Fruit fly (Drosophila melanogaster) whole organism, embryonic: ENCODE results near the gene mRpL32.
A peak's percentile ranks its signal among the peaks of the same experiment; 100 is the strongest.

Experiments used
- ATbp ChIP-seq: fragments of 200-800 bp; sonication (Bioruptor generic); optimal IDR thresholded peaks from 2 replicates; lab custom pipeline; 2017; ENCODE audit warnings: missing biosample characterization, mild to moderate bottlenecking, missing genetic modification characterization, missing genetic modification reagents
- BEAF-32 ChIP-seq: fragments of 200-800 bp; sonication (Bioruptor generic); optimal IDR thresholded peaks from 3 replicates; lab custom pipeline; 2017; ENCODE audit warnings: missing biosample characterization, missing genetic modification characterization, mild to moderate bottlenecking, moderate library complexity, missing genetic modification reagents
- CG10431 ChIP-seq: fragments of 200-800 bp; sonication (Bioruptor generic); optimal IDR thresholded peaks from 3 replicates; lab custom pipeline; 2018; ENCODE audit warnings: missing biosample characterization, mild to moderate bottlenecking, missing genetic modification characterization
- CG10959 ChIP-seq: fragments of 200-800 bp; sonication (Bioruptor generic); IDR thresholded peaks from 2 replicates; pipeline ENCODE4 v1.3.6; 2022; ENCODE audit warnings: missing biosample characterization, missing genetic modification characterization
- CG11504 ChIP-seq: fragments of 200-800 bp; sonication (Bioruptor generic); optimal IDR thresholded peaks from 3 replicates; lab custom pipeline; 2019; ENCODE audit warnings: missing biosample characterization, mild to moderate bottlenecking, missing genetic modification characterization, moderate library complexity
- CG11560 ChIP-seq: fragments of 200-800 bp; sonication (Bioruptor generic); IDR thresholded peaks from 3 replicates; pipeline ENCODE4 v1.3.6; 2022; ENCODE audit warnings: missing biosample characterization, missing genetic modification characterization
- CG12744 ChIP-seq: fragments of 200-800 bp; sonication (Bioruptor generic); optimal IDR thresholded peaks from 2 replicates; lab custom pipeline; 2016; ENCODE audit warnings: missing biosample characterization, missing genetic modification characterization
- CG15514 ChIP-seq: fragments of 200-800 bp; sonication (Bioruptor generic); optimal IDR thresholded peaks from 3 replicates; lab custom pipeline; 2017; ENCODE audit warnings: missing biosample characterization, missing genetic modification characterization, mild to moderate bottlenecking, moderate library complexity, missing genetic modification reagents
- CG15601 ChIP-seq: fragments of 200-800 bp; sonication (Bioruptor generic); optimal IDR thresholded peaks from 3 replicates; lab custom pipeline; 2019; ENCODE audit warnings: missing biosample characterization, mild to moderate bottlenecking, missing genetic modification characterization, moderate library complexity
- CG17612 ChIP-seq: fragments of 200-800 bp; sonication (Bioruptor generic); IDR thresholded peaks from 2 replicates; pipeline ENCODE4 v1.3.6; 2022; ENCODE audit warnings: missing biosample characterization, missing genetic modification characterization
- CG1792 ChIP-seq: fragments of 200-800 bp; sonication (Bioruptor generic); optimal IDR thresholded peaks from 2 replicates; lab custom pipeline; 2016; ENCODE audit warnings: missing biosample characterization, missing genetic modification characterization
- CG18011 ChIP-seq: fragments of 200-800 bp; sonication (Bioruptor generic); optimal IDR thresholded peaks from 2 replicates; lab custom pipeline; 2017; ENCODE audit warnings: missing biosample characterization, missing genetic modification characterization, mild to moderate bottlenecking, moderate library complexity, missing genotype
- CG18599 ChIP-seq: fragments of 200-800 bp; sonication (Bioruptor generic); optimal IDR thresholded peaks from 3 replicates; lab custom pipeline; 2017; ENCODE audit warnings: missing biosample characterization, missing genetic modification characterization, mild to moderate bottlenecking, moderate library complexity, missing genetic modification reagents
- CG32532 ChIP-seq: fragments of 200-800 bp; sonication (Bioruptor generic); IDR thresholded peaks from 2 replicates; pipeline ENCODE4 v1.3.6; 2022; ENCODE audit warnings: missing biosample characterization, missing genetic modification characterization
- CG4328 ChIP-seq: fragments of 200-800 bp; sonication (Bioruptor generic); optimal IDR thresholded peaks from 3 replicates; lab custom pipeline; 2017; ENCODE audit warnings: missing biosample characterization, missing genetic modification reagents, missing genetic modification characterization
- CG7357 ChIP-seq: fragments of 200-800 bp; sonication (Bioruptor generic); IDR thresholded peaks from 3 replicates; pipeline ENCODE4 v1.3.6; 2022; ENCODE audit warnings: missing biosample characterization, missing genetic modification characterization
- CG7556 ChIP-seq: fragments of 200-800 bp; sonication (Bioruptor generic); optimal IDR thresholded peaks from 2 replicates; lab custom pipeline; 2017; ENCODE audit warnings: missing biosample characterization, mild to moderate bottlenecking, missing genetic modification characterization
- CG7839 ChIP-seq: fragments of 200-800 bp; sonication (Bioruptor generic); optimal IDR thresholded peaks from 3 replicates; lab custom pipeline; 2018; ENCODE audit warnings: missing biosample characterization, mild to moderate bottlenecking, missing genetic modification characterization, moderate library complexity
- CG8290 ChIP-seq, 3 experiments: fragments of 200-800 bp; sonication (Bioruptor generic); optimal IDR thresholded peaks; 2 replicates each; lab custom pipeline; 2016 to 2019; ENCODE audit warnings: missing biosample characterization in 3 of 3, missing genetic modification characterization in 3 of 3, mild to moderate bottlenecking in 2 of 3, moderate library complexity in 1 of 3
- CG9727 ChIP-seq: fragments of 200-800 bp; sonication (Bioruptor generic); optimal IDR thresholded peaks from 3 replicates; lab custom pipeline; 2017; ENCODE audit warnings: missing biosample characterization, mild to moderate bottlenecking, missing genetic modification characterization
- CoRest ChIP-seq: fragments of 200-800 bp; sonication (Bioruptor generic); optimal IDR thresholded peaks from 3 replicates; lab custom pipeline; 2018; ENCODE audit warnings: missing biosample characterization, mild to moderate bottlenecking, missing genetic modification characterization, moderate library complexity
- Dref ChIP-seq: fragments of 200-800 bp; sonication (Bioruptor generic); IDR thresholded peaks from 2 replicates; pipeline ENCODE4 v1.3.6; 2022; ENCODE audit warnings: missing biosample characterization, missing genetic modification characterization
- E2f2 ChIP-seq: fragments of 200-800 bp; sonication (Bioruptor generic); IDR thresholded peaks from 2 replicates; pipeline ENCODE4 v1.3.6; 2022; ENCODE audit warnings: missing biosample characterization, missing genetic modification characterization
- Fer1 ChIP-seq: fragments of 200-800 bp; sonication (Bioruptor generic); optimal IDR thresholded peaks from 2 replicates; lab custom pipeline; 2017; ENCODE audit warnings: missing biosample characterization, mild to moderate bottlenecking, missing genetic modification characterization
- Hey ChIP-seq: fragments of 200-800 bp; sonication (Bioruptor generic); optimal IDR thresholded peaks from 3 replicates; lab custom pipeline; 2018; ENCODE audit warnings: missing biosample characterization, mild to moderate bottlenecking, missing genetic modification characterization
- HmgZ ChIP-seq: fragments of 200-800 bp; sonication (Bioruptor generic); optimal IDR thresholded peaks from 2 replicates; lab custom pipeline; 2018; ENCODE audit warnings: missing biosample characterization, mild to moderate bottlenecking, missing genetic modification characterization
- Hmr ChIP-seq: fragments of 200-800 bp; sonication (Bioruptor generic); optimal IDR thresholded peaks from 3 replicates; lab custom pipeline; 2017; ENCODE audit warnings: mild to moderate bottlenecking, missing biosample characterization, missing genetic modification reagents, missing genetic modification characterization
- Med ChIP-seq: fragments of 200-800 bp; sonication (Bioruptor generic); peaks from one replicate; lab custom pipeline; 2016; ENCODE audit warnings: missing biosample characterization, missing genetic modification characterization, mild to moderate bottlenecking, inconsistent platforms, moderate library complexity
- Meics ChIP-seq: fragments of 200-800 bp; sonication (Bioruptor generic); optimal IDR thresholded peaks from 2 replicates; lab custom pipeline; 2017; ENCODE audit warnings: missing biosample characterization, mild to moderate bottlenecking, missing genetic modification characterization
- bab2 ChIP-seq: fragments of 200-800 bp; sonication (Bioruptor generic); optimal IDR thresholded peaks from 2 replicates; lab custom pipeline; 2016; ENCODE audit warnings: missing biosample characterization, missing genetic modification characterization
- crp ChIP-seq, 2 experiments: fragments of 200-800 bp; sonication (Bioruptor generic); optimal IDR thresholded peaks; 2 replicates in 1 of 2; 3 replicates in 1 of 2; lab custom pipeline; 2017; ENCODE audit warnings: missing biosample characterization in 2 of 2, missing genetic modification characterization in 2 of 2, mild to moderate bottlenecking in 1 of 2, moderate library complexity in 1 of 2
- danr ChIP-seq: fragments of 200-800 bp; sonication (Bioruptor generic); IDR thresholded peaks from 2 replicates; pipeline ENCODE4 v1.3.6; 2022; ENCODE audit warnings: missing biosample characterization, missing genetic modification characterization
- ems ChIP-seq: fragments of 200-800 bp; sonication (Bioruptor generic); optimal IDR thresholded peaks from 3 replicates; lab custom pipeline; 2016; ENCODE audit warnings: missing biosample characterization, missing genetic modification characterization
- esg ChIP-seq: fragments of 200-800 bp; sonication (Bioruptor generic); conservative IDR thresholded peaks from 2 replicates; pipeline ENCODE4 v1.3.6; 2022; ENCODE audit warnings: missing biosample characterization, missing genetic modification characterization
- ftz-f1 ChIP-seq: fragments of 200-800 bp; sonication (Bioruptor generic); optimal IDR thresholded peaks from 2 replicates; lab custom pipeline; 2016; ENCODE audit warnings: missing biosample characterization, missing genetic modification characterization
- hkb ChIP-seq, 2 experiments: fragments of 200-800 bp in 1 of 2; fragments of >200 bp in 1 of 2; sonication (Bioruptor generic) in 1 of 2; IDR thresholded peaks in 1 of 2; optimal IDR thresholded peaks in 1 of 2; 2 replicates each; pipeline versions ENCODE4 v1.3.6 to Lab custom; 2017 to 2022; ENCODE audit warnings: missing biosample characterization in 1 of 2, missing genetic modification characterization in 1 of 2
- lab ChIP-seq: fragments of 200-800 bp; sonication (Bioruptor generic); optimal IDR thresholded peaks from 3 replicates; lab custom pipeline; 2017; ENCODE audit warnings: missing biosample characterization, missing genetic modification characterization, mild to moderate bottlenecking, moderate library complexity, missing genetic modification reagents
- nerfin-2 ChIP-seq: fragments of 200-800 bp; sonication (Bioruptor generic); IDR thresholded peaks from 2 replicates; pipeline ENCODE4 v1.3.6; 2022; ENCODE audit warnings: missing biosample characterization, missing genetic modification characterization; ENCODE audit not compliant: partially characterized antibody
- p53 ChIP-seq: fragments of 200-800 bp; sonication (Bioruptor generic); optimal IDR thresholded peaks from 2 replicates; lab custom pipeline; 2016; ENCODE audit warnings: missing biosample characterization, missing genetic modification characterization
- pan ChIP-seq, 4 experiments: fragments of >200 bp in 3 of 4; fragments of 200-800 bp in 1 of 4; sonication (Bioruptor generic) in 1 of 4; optimal IDR thresholded peaks in 3 of 4; IDR thresholded peaks in 1 of 4; 2 replicates each; pipeline versions ENCODE4 v1.3.6 to Lab custom; 2017 to 2022; ENCODE audit warnings: missing biosample characterization in 2 of 4, missing genetic modification characterization in 2 of 4, mixed read lengths in 1 of 4
- so ChIP-seq: fragments of 200-800 bp; sonication (Bioruptor generic); IDR thresholded peaks from 3 replicates; pipeline ENCODE4 v1.3.6; 2022; ENCODE audit warnings: missing biosample characterization, missing genetic modification characterization
- stc ChIP-seq: fragments of 200-800 bp; sonication (Bioruptor generic); IDR thresholded peaks from 2 replicates; pipeline ENCODE4 v1.3.6; 2022; ENCODE audit warnings: missing biosample characterization, missing genetic modification characterization
- vvl ChIP-seq: fragments of 200-800 bp; sonication (Bioruptor generic); IDR thresholded peaks from 2 replicates; pipeline ENCODE4 v1.3.6; 2022; ENCODE audit warnings: missing biosample characterization, missing genetic modification characterization

Gene mRpL32

DNA sequence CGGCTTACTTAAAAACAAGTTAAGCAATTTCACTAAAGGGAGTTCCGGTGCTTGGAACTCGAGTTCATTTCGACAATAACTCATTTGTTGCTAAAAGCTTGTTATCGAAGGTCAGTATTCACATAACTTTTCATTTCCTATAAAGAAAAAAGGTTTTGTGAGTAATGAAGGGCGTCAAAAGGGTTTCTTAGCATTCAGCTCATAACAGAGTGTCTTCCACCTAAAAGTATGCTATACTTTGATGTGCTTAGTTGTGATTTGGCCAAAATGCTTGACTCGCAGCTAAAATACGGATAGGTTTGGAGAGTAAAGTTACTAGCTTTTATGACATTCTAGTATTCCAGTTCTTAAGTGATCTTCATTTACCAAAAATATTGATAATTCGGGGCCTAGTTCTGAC lies 11.3 kb downstream of the mRpL32 start (continued):
- no peak for TF ChIP-seq CG10431 (GFP tag; lab: Kevin White, UChicago)
- TF ChIP-seq CG32532 (GFP tag; lab: Robert Waterston, UW): peak; percentile 6; the same call in 1 of the 2 replicates
- TF ChIP-seq CG7839 (tag; lab: Kevin White, UChicago): peak; percentile 22

DNA sequence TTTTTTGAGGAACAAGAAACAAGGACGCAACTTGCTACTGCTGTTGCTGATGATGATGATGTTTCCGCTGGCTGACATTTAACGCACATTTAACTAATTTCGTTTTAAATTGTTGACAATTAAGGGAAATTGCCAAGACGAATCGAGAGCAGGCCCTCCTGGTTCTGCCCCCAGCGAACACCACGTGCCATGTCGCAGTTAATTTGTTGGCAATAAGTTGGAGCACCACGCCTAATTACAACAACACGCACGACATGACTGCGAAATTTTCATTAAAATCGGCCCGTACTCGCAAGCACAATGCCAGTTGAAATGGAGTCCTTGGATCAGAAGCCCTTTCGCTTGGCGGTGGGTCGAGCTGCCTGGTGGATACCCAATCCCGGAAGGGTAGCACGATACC lies 12.8 kb downstream of the mRpL32 start, which contains the start of gene ppk24:
ppk24 (plus strand) TSS at position 301 of the 400 bp plus-strand sequence.
- TF ChIP-seq CG10959 (GFP tag; lab: Robert Waterston, UW): no peak
- TF ChIP-seq CG4328 (GFP tag; lab: Kevin White, UChicago): no peak
- peak; percentile 17 for TF ChIP-seq Med (GFP tag; lab: Kevin White, UChicago)
- no peak for TF ChIP-seq ftz-f1
- no peak for TF ChIP-seq CG1792

DNA sequence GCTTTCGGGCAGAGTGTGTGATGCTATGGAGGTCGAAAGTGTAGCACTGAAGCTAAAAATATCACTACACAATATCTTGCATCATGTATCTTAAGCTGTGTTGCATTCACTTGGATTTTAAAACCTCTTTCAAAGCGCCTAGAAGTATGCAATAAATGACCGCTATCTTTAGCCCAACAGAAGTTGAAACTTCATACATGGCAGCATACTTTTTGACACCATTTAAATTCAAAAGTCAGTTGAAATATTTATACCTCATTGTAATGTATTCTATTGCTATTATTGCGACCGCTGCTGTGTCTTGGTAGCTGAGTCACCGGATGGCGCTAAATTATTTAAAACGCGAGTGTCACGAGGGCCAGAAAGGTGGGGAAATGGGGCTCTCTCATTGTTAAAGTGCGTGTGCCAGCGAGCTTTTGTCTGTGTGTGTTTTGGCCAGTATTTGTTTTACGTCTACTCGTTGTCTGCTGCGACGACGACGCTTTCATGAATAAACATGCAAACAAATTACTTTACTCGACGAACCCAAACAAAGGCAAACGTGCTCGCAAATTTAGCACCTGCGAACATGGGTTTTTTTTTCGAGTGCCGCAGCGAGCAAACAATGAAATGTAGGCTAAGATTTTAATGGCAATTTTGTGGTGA lies 18.2 kb downstream of the mRpL32 start:
- peak; percentile 36 for TF ChIP-seq ATbp
- no peak for TF ChIP-seq Dref (GFP tag; lab: Robert Waterston, UW)
- TF ChIP-seq CG7839 (tag; lab: Kevin White, UChicago): peak; percentile 6
- TF ChIP-seq CoRest (tag; lab: Kevin White, UChicago): no peak
- TF ChIP-seq pan (optimal IDR thresholded peaks at IDR 0.05; lab: Kevin White, UChicago): no peak
- peak in 1 of 2 experiments; percentile 8 for TF ChIP-seq pan (GFP tag; optimal IDR thresholded peaks at IDR 0.05 in 1 of 2, IDR thresholded peaks at IDR 0.05 in 1 of 2)
- no peak for TF ChIP-seq HmgZ (tag; lab: Kevin White, UChicago)
- TF ChIP-seq stc (GFP tag; lab: Robert Waterston, UW): no peak
- TF ChIP-seq CG11504 (tag; lab: Kevin White, UChicago): peak; percentile 23
- TF ChIP-seq CG7556: peak; percentile 20
- TF ChIP-seq CG8290 (GFP tag; optimal IDR thresholded peaks at IDR 0.05; lab: Kevin White, UChicago): peak; percentile 83
- TF ChIP-seq CG8290 (tag; optimal IDR thresholded peaks at IDR 0.05; lab: Kevin White, UChicago): peak in 1 of 2 experiments; percentile 72
- TF ChIP-seq hkb (optimal IDR thresholded peaks at IDR 0.05; lab: Kevin White, UChicago): no peak
- 0 out of 2 replicates have a peak, but pooled peaks have one; percentile 20 for TF ChIP-seq hkb (GFP tag; IDR thresholded peaks at IDR 0.05; lab: Robert Waterston, UW)
- no peak for TF ChIP-seq nerfin-2
- TF ChIP-seq CG7357 (GFP tag; lab: Robert Waterston, UW): 0 out of 3 replicates have a peak, but pooled peaks have one; percentile 13
- TF ChIP-seq CG17612: peak; percentile 80
- no peak for TF ChIP-seq Hey
- TF ChIP-seq danr (GFP tag; lab: Robert Waterston, UW): no peak
- TF ChIP-seq Hmr (GFP tag; lab: Kevin White, UChicago): peak; percentile 28
- no peak for TF ChIP-seq so (GFP tag; lab: Robert Waterston, UW)
- TF ChIP-seq CG12744 (GFP tag; lab: Kevin White, UChicago): no peak
- peak; percentile 24 for TF ChIP-seq lab (GFP tag; lab: Kevin White, UChicago)
- TF ChIP-seq bab2 (GFP tag; lab: Kevin White, UChicago): peak; percentile 14
- TF ChIP-seq CG15514 (GFP tag; lab: Kevin White, UChicago): peak; percentile 6
- peak; percentile 1 for TF ChIP-seq Fer1
- no peak for TF ChIP-seq CG9727 (GFP tag; lab: Kevin White, UChicago)
- peak; percentile 12 for TF ChIP-seq CG18599 (GFP tag; lab: Kevin White, UChicago)
- no peak for TF ChIP-seq Meics
- no peak for TF ChIP-seq ems
- 0 out of 2 replicates have a peak, but pooled peaks have one; percentile 10 for TF ChIP-seq esg (GFP tag; lab: Robert Waterston, UW)
- no peak for TF ChIP-seq CG11560 (tag; lab: Robert Waterston, UW)
- TF ChIP-seq CG18011 (GFP tag; lab: Kevin White, UChicago): peak; percentile 93
- no peak for TF ChIP-seq crp (GFP tag; optimal IDR thresholded peaks at IDR 0.05; lab: Kevin White, UChicago)
- TF ChIP-seq E2f2 (GFP tag; lab: Robert Waterston, UW): peak; percentile 7; the same call in 1 of the 2 replicates
- TF ChIP-seq CG15601 (tag; lab: Kevin White, UChicago): no peak
- no peak for TF ChIP-seq BEAF-32 (GFP tag; lab: Kevin White, UChicago)
- TF ChIP-seq vvl (GFP tag; lab: Robert Waterston, UW): peak; percentile 16; the same call in 1 of the 2 replicates
- peak; percentile 32 for TF ChIP-seq p53 (GFP tag; lab: Kevin White, UChicago)
- peak; percentile 66 for TF ChIP-seq Med (GFP tag; lab: Kevin White, UChicago)
